Fruit fly (Drosophila melanogaster) whole organism, embryonic: ENCODE measurements around the gene Cpr.

Source experiments
- Adf1 ChIP-seq: fragments of 200-800 bp; sonication (Bioruptor generic); IDR thresholded peaks from 2 replicates; pipeline ENCODE4 v1.3.6; 2022; ENCODE audit warnings: missing biosample characterization, missing genetic modification characterization
- CG10209 ChIP-seq: fragments of 200-800 bp; sonication (Bioruptor generic); optimal IDR thresholded peaks from 3 replicates; lab custom pipeline; 2017; ENCODE audit warnings: missing biosample characterization, mild to moderate bottlenecking, missing genetic modification characterization, missing genetic modification reagents
- CG13424 ChIP-seq: fragments of 200-800 bp; sonication (Bioruptor generic); optimal IDR thresholded peaks from 2 replicates; lab custom pipeline; 2019; ENCODE audit warnings: missing biosample characterization, mild to moderate bottlenecking, missing genetic modification characterization, moderate library complexity
- CG13775 ChIP-seq: fragments of 200-800 bp; sonication (Bioruptor generic); optimal IDR thresholded peaks from 3 replicates; lab custom pipeline; 2017; ENCODE audit warnings: missing biosample characterization, mild to moderate bottlenecking, missing genetic modification characterization
- CG1529 ChIP-seq: fragments of 200-800 bp; sonication (Bioruptor generic); optimal IDR thresholded peaks from 3 replicates; lab custom pipeline; 2018; ENCODE audit warnings: missing biosample characterization, missing genetic modification characterization
- CG15514 ChIP-seq: fragments of 200-800 bp; sonication (Bioruptor generic); optimal IDR thresholded peaks from 3 replicates; lab custom pipeline; 2017; ENCODE audit warnings: missing biosample characterization, missing genetic modification characterization, mild to moderate bottlenecking, moderate library complexity, missing genetic modification reagents
- CG17829 ChIP-seq: fragments of 200-800 bp; optimal IDR thresholded peaks from 2 replicates; lab custom pipeline; 2019; ENCODE audit warnings: missing biosample characterization, mild to moderate bottlenecking, missing genetic modification characterization, moderate library complexity
- CG3281 ChIP-seq: fragments of 200-800 bp; sonication (Bioruptor generic); optimal IDR thresholded peaks from 3 replicates; lab custom pipeline; 2017; ENCODE audit warnings: missing biosample characterization, mild to moderate bottlenecking, missing genetic modification characterization
- CG3995 ChIP-seq: fragments of 200-800 bp; sonication (Bioruptor generic); optimal IDR thresholded peaks from 3 replicates; lab custom pipeline; 2016; ENCODE audit warnings: missing biosample characterization, missing genetic modification characterization
- CG6175 ChIP-seq: fragments of 200-800 bp; sonication (Bioruptor generic); IDR thresholded peaks from 3 replicates; pipeline ENCODE4 v1.3.6; 2022; ENCODE audit warnings: missing biosample characterization, missing genetic modification characterization
- CG6765 ChIP-seq: fragments of 200-800 bp; sonication (Bioruptor generic); optimal IDR thresholded peaks from 3 replicates; lab custom pipeline; 2017; ENCODE audit warnings: missing biosample characterization, mild to moderate bottlenecking, missing genetic modification characterization
- CG6813 ChIP-seq: fragments of 200-800 bp; sonication (Bioruptor generic); optimal IDR thresholded peaks from 2 replicates; lab custom pipeline; 2017; ENCODE audit warnings: missing biosample characterization, missing genetic modification characterization, mild to moderate bottlenecking, moderate library complexity, missing genetic modification reagents
- CG6854 ChIP-seq: fragments of 200-800 bp; sonication (Bioruptor generic); optimal IDR thresholded peaks from 3 replicates; lab custom pipeline; 2017; ENCODE audit warnings: missing biosample characterization, mild to moderate bottlenecking, missing genetic modification characterization
- CG8281 ChIP-seq: fragments of 200-800 bp; sonication (Bioruptor generic); optimal IDR thresholded peaks from 2 replicates; lab custom pipeline; 2018; ENCODE audit warnings: missing biosample characterization, mild to moderate bottlenecking, missing genetic modification characterization, moderate library complexity
- CG8924 ChIP-seq: fragments of 200-800 bp; optimal IDR thresholded peaks from 3 replicates; lab custom pipeline; 2019; ENCODE audit warnings: missing biosample characterization, mild to moderate bottlenecking, missing genetic modification characterization, moderate library complexity
- Drgx ChIP-seq: fragments of 200-800 bp; sonication (Bioruptor generic); IDR thresholded peaks from 2 replicates; pipeline ENCODE4 v1.3.6; 2022; ENCODE audit warnings: missing biosample characterization, missing genetic modification characterization
- E2f1 ChIP-seq: fragments of 200-800 bp; sonication (Bioruptor generic); IDR thresholded peaks from 2 replicates; pipeline ENCODE4 v1.3.6; 2022; ENCODE audit warnings: missing biosample characterization, missing genetic modification characterization
- Ets65A ChIP-seq: fragments of 200-800 bp; sonication (Bioruptor generic); peaks from one replicate; lab custom pipeline; 2016; ENCODE audit warnings: missing biosample characterization, missing genetic modification characterization
- Hey ChIP-seq: fragments of 200-800 bp; sonication (Bioruptor generic); optimal IDR thresholded peaks from 3 replicates; lab custom pipeline; 2018; ENCODE audit warnings: missing biosample characterization, mild to moderate bottlenecking, missing genetic modification characterization
- HmgZ ChIP-seq: fragments of 200-800 bp; sonication (Bioruptor generic); optimal IDR thresholded peaks from 2 replicates; lab custom pipeline; 2018; ENCODE audit warnings: missing biosample characterization, mild to moderate bottlenecking, missing genetic modification characterization
- Hr51 ChIP-seq, 2 experiments: fragments of 200-800 bp; sonication (Bioruptor generic); optimal IDR thresholded peaks; 2 replicates in 1 of 2; 3 replicates in 1 of 2; lab custom pipeline; 2016 to 2018; ENCODE audit warnings: missing biosample characterization in 2 of 2, missing genetic modification characterization in 2 of 2, mild to moderate bottlenecking in 1 of 2, moderate library complexity in 1 of 2
- Kr ChIP-seq: fragments of 200-800 bp; sonication (Bioruptor generic); optimal IDR thresholded peaks from 2 replicates; lab custom pipeline; 2017; ENCODE audit warnings: missing biosample characterization, mild to moderate bottlenecking, missing genetic modification characterization
- NFAT ChIP-seq: fragments of 200-800 bp; sonication (Bioruptor generic); IDR thresholded peaks from 2 replicates; pipeline ENCODE4 v1.3.6; 2022; ENCODE audit warnings: missing biosample characterization, missing genetic modification characterization
- Spps ChIP-seq: fragments of 200-800 bp; sonication (Bioruptor generic); optimal IDR thresholded peaks from 2 replicates; lab custom pipeline; 2018; ENCODE audit warnings: missing biosample characterization, mild to moderate bottlenecking, missing genetic modification characterization
- Ssrp ChIP-seq: fragments of 200-800 bp; sonication (Bioruptor generic); optimal IDR thresholded peaks from 2 replicates; lab custom pipeline; 2018; ENCODE audit warnings: missing biosample characterization, mild to moderate bottlenecking, missing genetic modification characterization, moderate library complexity
- Vsx1 ChIP-seq: fragments of 200-800 bp; sonication (Bioruptor generic); optimal IDR thresholded peaks from 2 replicates; lab custom pipeline; 2017; ENCODE audit warnings: missing biosample characterization, mild to moderate bottlenecking, missing genetic modification characterization, missing genetic modification reagents
- ab ChIP-seq: fragments of 200-800 bp; sonication (Bioruptor generic); optimal IDR thresholded peaks from 2 replicates; lab custom pipeline; 2016; ENCODE audit warnings: missing biosample characterization, missing genetic modification characterization
- chm ChIP-seq: fragments of 200-800 bp; sonication (Bioruptor generic); IDR thresholded peaks from 2 replicates; pipeline ENCODE4 v1.3.6; 2022; ENCODE audit warnings: missing biosample characterization, missing genetic modification characterization
- ci ChIP-seq: fragments of 200-800 bp; sonication (Bioruptor generic); IDR thresholded peaks from 3 replicates; pipeline ENCODE4 v1.3.6; 2022; ENCODE audit warnings: missing biosample characterization, missing genetic modification characterization
- croc ChIP-seq: fragments of 200-800 bp; sonication (Bioruptor generic); conservative IDR thresholded peaks from 3 replicates; pipeline ENCODE4 v1.3.6; 2022; ENCODE audit warnings: missing biosample characterization, missing genetic modification characterization
- dysf ChIP-seq: fragments of 200-800 bp; sonication (Bioruptor generic); IDR thresholded peaks from 3 replicates; pipeline ENCODE4 v1.3.6; 2022; ENCODE audit warnings: missing biosample characterization, missing genetic modification characterization
- jigr1 ChIP-seq: fragments of 200-800 bp; sonication (Bioruptor generic); IDR thresholded peaks from 3 replicates; pipeline ENCODE4 v1.3.6; 2022; ENCODE audit warnings: missing biosample characterization, missing genetic modification characterization
- kah ChIP-seq: fragments of 200-800 bp; sonication (Bioruptor generic); optimal IDR thresholded peaks from 2 replicates; lab custom pipeline; 2018; ENCODE audit warnings: missing biosample characterization, mild to moderate bottlenecking, missing genetic modification characterization
- kay ChIP-seq: fragments of 200-800 bp; sonication (Bioruptor generic); optimal IDR thresholded peaks from 2 replicates; lab custom pipeline; 2016; ENCODE audit warnings: missing biosample characterization, missing genetic modification characterization
- lmd ChIP-seq: fragments of 200-800 bp; sonication (Bioruptor generic); IDR thresholded peaks from 2 replicates; pipeline ENCODE4 v1.3.6; 2022; ENCODE audit warnings: missing biosample characterization, missing genetic modification characterization
- nau ChIP-seq: fragments of 200-800 bp; sonication (Bioruptor generic); optimal IDR thresholded peaks from 3 replicates; lab custom pipeline; 2017; ENCODE audit warnings: missing biosample characterization, mild to moderate bottlenecking, missing genetic modification characterization, missing genetic modification reagents
- pan ChIP-seq, 4 experiments: fragments of >200 bp in 3 of 4; fragments of 200-800 bp in 1 of 4; sonication (Bioruptor generic) in 1 of 4; optimal IDR thresholded peaks in 3 of 4; IDR thresholded peaks in 1 of 4; 2 replicates each; pipeline versions ENCODE4 v1.3.6 to Lab custom; 2017 to 2022; ENCODE audit warnings: missing biosample characterization in 2 of 4, missing genetic modification characterization in 2 of 4, mixed read lengths in 1 of 4
- pnt ChIP-seq: fragments of 200-800 bp; sonication (Bioruptor generic); optimal IDR thresholded peaks from 3 replicates; lab custom pipeline; 2016; ENCODE audit warnings: missing biosample characterization, missing genetic modification characterization
- sc ChIP-seq, 3 experiments: fragments of >200 bp in 2 of 3; fragments of 200-800 bp in 1 of 3; sonication (Bioruptor generic) in 1 of 3; optimal IDR thresholded peaks; 2 replicates in 2 of 3; 3 replicates in 1 of 3; lab custom pipeline; 2017; ENCODE audit warnings: mild to moderate bottlenecking in 1 of 3, missing biosample characterization in 1 of 3, missing genetic modification characterization in 1 of 3, missing genetic modification reagents in 1 of 3
- sisA ChIP-seq: fragments of 200-800 bp; sonication (Bioruptor generic); IDR thresholded peaks from 2 replicates; pipeline ENCODE4 v1.3.6; 2022; ENCODE audit warnings: missing biosample characterization, missing genetic modification characterization
- tap ChIP-seq: fragments of 200-800 bp; optimal IDR thresholded peaks from 3 replicates; lab custom pipeline; 2019; ENCODE audit warnings: missing biosample characterization, mild to moderate bottlenecking, missing genetic modification characterization, moderate library complexity
- tin ChIP-seq: fragments of 200-800 bp; sonication (Bioruptor generic); optimal IDR thresholded peaks from 3 replicates; lab custom pipeline; 2016; ENCODE audit warnings: missing biosample characterization, missing genetic modification characterization
- zf30C ChIP-seq: fragments of 200-800 bp; sonication (Bioruptor generic); optimal IDR thresholded peaks from 3 replicates; lab custom pipeline; 2018; ENCODE audit warnings: missing biosample characterization, mild to moderate bottlenecking, missing genetic modification characterization

Gene Cpr

dm6 chr2L:6351809-6352182 lies 13.2 kb downstream of the Cpr start (continued):
- TF ChIP-seq chm (GFP tag; lab: Robert Waterston, UW) (no peak), lmd (GFP tag; lab: Robert Waterston, UW) (peak; percentile 90)

- TF ChIP-seq sisA (GFP tag; lab: Robert Waterston, UW): no peak
- TF ChIP-seq NFAT (GFP tag; lab: Robert Waterston, UW): no peak
- no peak for TF ChIP-seq CG13424 (tag; lab: Kevin White, UChicago)
- no peak for TF ChIP-seq kah (GFP tag; lab: Kevin White, UChicago)
- TF ChIP-seq CG8924: no peak
- no peak for TF ChIP-seq tin (GFP tag; lab: Kevin White, UChicago)
- TF ChIP-seq CG3281: no peak
- TF ChIP-seq tap (tag; lab: Kevin White, UChicago): no peak
- no peak for TF ChIP-seq nau (GFP tag; lab: Kevin White, UChicago)
- no peak for TF ChIP-seq CG6175 (GFP tag; lab: Robert Waterston, UW)
- TF ChIP-seq pan (optimal IDR thresholded peaks at IDR 0.05; lab: Kevin White, UChicago): no peak
- no peak for TF ChIP-seq pan (GFP tag; optimal IDR thresholded peaks at IDR 0.05 in 1 of 2, IDR thresholded peaks at IDR 0.05 in 1 of 2)
- TF ChIP-seq CG6765 (GFP tag; lab: Kevin White, UChicago): no peak
- TF ChIP-seq kay (GFP tag; lab: Kevin White, UChicago): no peak
- no peak for TF ChIP-seq croc
- no peak for TF ChIP-seq zf30C
- TF ChIP-seq CG6813 (GFP tag; lab: Kevin White, UChicago): no peak
These were observed 15.6 kb downstream of the Cpr start, which contains the start of gene ppk7 for dm6 chr2L:6354231-6354630. Gene ppk7 (minus strand): TSS chr2L:6354331.

dm6 chr2L:6354656-6355055 lies 16.0 kb downstream of the Cpr start, which contains the start of gene ppk14:
Gene ppk14 (plus strand): TSS chr2L:6354956.
- TF ChIP-seq ab (GFP tag; lab: Kevin White, UChicago) (no peak), Drgx (GFP tag; lab: Robert Waterston, UW) (no peak), Spps (tag; lab: Kevin White, UChicago) (no peak), Adf1 (GFP tag; lab: Robert Waterston, UW) (no peak), jigr1 (GFP tag; lab: Robert Waterston, UW) (no peak), CG10209 (GFP tag; lab: Kevin White, UChicago) (no peak), CG17829 (tag; lab: Kevin White, UChicago) (no peak), Kr (GFP tag; lab: Kevin White, UChicago) (no peak), CG15514 (GFP tag; lab: Kevin White, UChicago) (no peak)

dm6 chr2L:6356134-6356533 lies 17.5 kb downstream of the Cpr start:
- TF ChIP-seq Ets65A: peak; percentile 92
- no peak for TF ChIP-seq Hey (tag; lab: Kevin White, UChicago)
- TF ChIP-seq E2f1 (GFP tag; lab: Robert Waterston, UW): no peak
- TF ChIP-seq ci: no peak

dm6 chr2L:6356686-6357362 lies 18.2 kb downstream of the Cpr start:
- TF ChIP-seq CG13775 (GFP tag; lab: Kevin White, UChicago) (peak; percentile 1), CG6854 (GFP tag; lab: Kevin White, UChicago) (no peak), Ssrp (tag; lab: Kevin White, UChicago) (peak; percentile 2), Hr51 (GFP tag; optimal IDR thresholded peaks at IDR 0.05; lab: Kevin White, UChicago) (peak in 1 of 2 experiments; percentile 45), CG8281 (tag; lab: Kevin White, UChicago) (no peak), Vsx1 (GFP tag; lab: Kevin White, UChicago) (peak; percentile 13), CG1529 (GFP tag; lab: Kevin White, UChicago) (peak; percentile 30), pnt (GFP tag; lab: Kevin White, UChicago) (no peak), CG3995 (GFP tag; lab: Kevin White, UChicago) (peak; percentile 73), sc (optimal IDR thresholded peaks at IDR 0.05; lab: Kevin White, UChicago) (no peak), sc (GFP tag; optimal IDR thresholded peaks at IDR 0.05; lab: Kevin White, UChicago) (peak; percentile 5), dysf (GFP tag; lab: Robert Waterston, UW) (0 out of 3 replicates have a peak, but pooled peaks have one; percentile 4), HmgZ (tag; lab: Kevin White, UChicago) (peak; percentile 56), CG15514 (GFP tag; lab: Kevin White, UChicago) (peak; percentile 37)
